Worm (Caenorhabditis elegans) whole organism, mixed stage, embryonic: ENCODE measurements around the gene mps-1.

Experiments
- M03D4.4 ChIP-seq: sonication (generic microtip); optimal IDR thresholded peaks from 2 replicates; lab custom pipeline; 2017; ENCODE audit warnings: mild to moderate bottlenecking, missing genetic modification characterization, missing compliant biosample characterization
- blmp-1 ChIP-seq: fragments of 150-350 bp; optimal IDR thresholded peaks from 2 replicates; lab custom pipeline; 2014; ENCODE audit warnings: missing biosample characterization, missing genetic modification characterization
- ceh-39 ChIP-seq: fragments of 150-350 bp; optimal IDR thresholded peaks from 2 replicates; lab custom pipeline; 2014; ENCODE audit warnings: missing biosample characterization, missing genetic modification characterization
- ceh-83 ChIP-seq: fragments of 200-800 bp; sonication (Bioruptor generic); optimal IDR thresholded peaks from 2 replicates; lab custom pipeline; 2018; ENCODE audit warnings: mild to moderate bottlenecking, missing genetic modification characterization, missing compliant biosample characterization
- ces-1 ChIP-seq: fragments of 150-350 bp; optimal IDR thresholded peaks from 2 replicates; lab custom pipeline; 2014; ENCODE audit warnings: missing biosample characterization, missing genetic modification reagents, missing genetic modification characterization
- cnd-1 ChIP-seq: fragments of 200-800 bp; sonication (Bioruptor generic); optimal IDR thresholded peaks from 2 replicates; lab custom pipeline; 2018; ENCODE audit warnings: mild to moderate bottlenecking, missing genetic modification characterization, missing compliant biosample characterization
- elt-3 ChIP-seq: fragments of 150-350 bp; optimal IDR thresholded peaks from 2 replicates; lab custom pipeline; 2014; ENCODE audit warnings: missing biosample characterization, missing genetic modification characterization
- flh-1 ChIP-seq: fragments of 200-800 bp; sonication (Bioruptor generic); optimal IDR thresholded peaks from 2 replicates; lab custom pipeline; 2018; ENCODE audit warnings: mild to moderate bottlenecking, missing genetic modification characterization, moderate library complexity, missing compliant biosample characterization
- ham-2 ChIP-seq: fragments of 200-800 bp; sonication (Bioruptor generic); optimal IDR thresholded peaks from 2 replicates; lab custom pipeline; 2018; ENCODE audit warnings: mild to moderate bottlenecking, missing genetic modification characterization, missing compliant biosample characterization
- hlh-1 ChIP-seq: fragments of 150-350 bp; optimal IDR thresholded peaks from 2 replicates; lab custom pipeline; 2014; ENCODE audit warnings: missing biosample characterization, missing genetic modification reagents, missing genetic modification characterization
- lin-13 ChIP-seq: fragments of 150-350 bp; optimal IDR thresholded peaks from 2 replicates; lab custom pipeline; 2014; ENCODE audit warnings: missing biosample characterization, missing genetic modification characterization
- lin-32 ChIP-seq: fragments of 200-800 bp; sonication (Bioruptor generic); optimal IDR thresholded peaks from 2 replicates; lab custom pipeline; 2018; ENCODE audit warnings: mild to moderate bottlenecking, missing genetic modification characterization, missing compliant biosample characterization
- lsy-2 ChIP-seq: fragments of 150-350 bp; optimal IDR thresholded peaks from 2 replicates; lab custom pipeline; 2014; ENCODE audit warnings: missing biosample characterization, missing genetic modification characterization
- mab-5 ChIP-seq: fragments of 150-350 bp; optimal IDR thresholded peaks from 2 replicates; lab custom pipeline; 2014; ENCODE audit warnings: missing biosample characterization, missing genetic modification characterization
- mep-1 ChIP-seq: fragments of 150-350 bp; optimal IDR thresholded peaks from 2 replicates; lab custom pipeline; 2017; ENCODE audit warnings: missing biosample characterization, missing genetic modification reagents, missing genetic modification characterization, inconsistent platforms
- mls-2 ChIP-seq: sonication (generic microtip); optimal IDR thresholded peaks from 2 replicates; lab custom pipeline; 2016; ENCODE audit warnings: mild to moderate bottlenecking, missing genetic modification characterization, moderate library complexity, missing compliant biosample characterization
- nhr-2 ChIP-seq: fragments of 150-350 bp; optimal IDR thresholded peaks from 2 replicates; lab custom pipeline; 2014; ENCODE audit warnings: missing biosample characterization, missing genetic modification characterization
- nhr-76 ChIP-seq: sonication (generic microtip); optimal IDR thresholded peaks from 2 replicates; lab custom pipeline; 2017; ENCODE audit warnings: missing biosample characterization, missing genetic modification characterization
- pha-4 ChIP-seq: fragments of 150-350 bp; optimal IDR thresholded peaks from 2 replicates; lab custom pipeline; 2018; ENCODE audit warnings: missing biosample characterization, missing genetic modification reagents, missing genetic modification characterization
- sptf-1 ChIP-seq: sonication (generic microtip); optimal IDR thresholded peaks from 2 replicates; lab custom pipeline; 2017; ENCODE audit warnings: mild to moderate bottlenecking, missing genetic modification characterization, moderate library complexity, missing compliant biosample characterization
- tbx-8 ChIP-seq: fragments of 200-800 bp; sonication (Bioruptor generic); optimal IDR thresholded peaks from 2 replicates; lab custom pipeline; 2018; ENCODE audit warnings: mild to moderate bottlenecking, missing genetic modification characterization, moderate library complexity, missing compliant biosample characterization
- unc-120 ChIP-seq: sonication (generic microtip); optimal IDR thresholded peaks from 2 replicates; lab custom pipeline; 2017; ENCODE audit warnings: missing genetic modification characterization, missing compliant biosample characterization; ENCODE audit not compliant: poor library complexity, severe bottlenecking
- unc-39 ChIP-seq: fragments of 150-350 bp; optimal IDR thresholded peaks from 2 replicates; lab custom pipeline; 2014; ENCODE audit warnings: missing biosample characterization, missing genetic modification characterization
- zip-8 ChIP-seq: fragments of 150-350 bp; optimal IDR thresholded peaks from 2 replicates; lab custom pipeline; 2014; ENCODE audit warnings: missing biosample characterization, missing genetic modification characterization
- ztf-11 ChIP-seq: fragments of 150-350 bp; optimal IDR thresholded peaks from 2 replicates; lab custom pipeline; 2014; ENCODE audit warnings: missing biosample characterization, missing genetic modification characterization

The mps-1 gene

ce11 chrII:6328672-6329071 lies 34.5 kb upstream of the mps-1 start:
- no peak for TF ChIP-seq ztf-11 (tag; lab: Kevin White, UChicago)
- TF ChIP-seq ham-2 (GFP tag; lab: Kevin White, UChicago): no peak
- no peak for TF ChIP-seq mls-2 (tag; lab: Kevin White, UChicago)
- TF ChIP-seq M03D4.4: no peak
- no peak for TF ChIP-seq lin-13 (tag; lab: Kevin White, UChicago)
- TF ChIP-seq lin-32 (GFP tag; lab: Kevin White, UChicago): no peak

ce11 chrII:6327317-6327716 lies 33.2 kb upstream of the mps-1 start:
- no peak for TF ChIP-seq nhr-76 (tag; lab: Kevin White, UChicago)
- TF ChIP-seq ztf-11 (tag; lab: Kevin White, UChicago): no peak
- TF ChIP-seq ceh-39 (tag; lab: Kevin White, UChicago): no peak
- no peak for TF ChIP-seq zip-8 (tag; lab: Kevin White, UChicago)
- no peak for TF ChIP-seq sptf-1 (tag; lab: Kevin White, UChicago)
- no peak for TF ChIP-seq mab-5 (tag; lab: Kevin White, UChicago)
- no peak for TF ChIP-seq mep-1
- no peak for TF ChIP-seq unc-120
- TF ChIP-seq, all 35 proteins: peak for 0

- TF ChIP-seq tbx-8 (GFP tag; lab: Kevin White, UChicago) (no peak), lin-32 (GFP tag; lab: Kevin White, UChicago) (no peak), mls-2 (tag; lab: Kevin White, UChicago) (no peak), unc-39 (no peak), cnd-1 (tag; lab: Kevin White, UChicago) (no peak), M03D4.4 (no peak), ces-1 (GFP tag; lab: Kevin White, UChicago) (no peak), lsy-2 (tag; lab: Kevin White, UChicago) (no peak), unc-120 (no peak)
Measured at ce11 chrII:6324086-6324485, 29.9 kb upstream of the mps-1 start, which contains the start of gene sma-6. TSS of gene sma-6 (plus strand) at chrII:6324484.

- TF ChIP-seq sptf-1 (tag; lab: Kevin White, UChicago) (no peak), nhr-2 (tag; lab: Kevin White, UChicago) (no peak)
Measured at ce11 chrII:6322979-6323378, 28.8 kb upstream of the mps-1 start, which contains the start of gene C32D5.4. TSS of gene C32D5.4 (minus strand) at chrII:6323079.

ce11 chrII:6322081-6322480 lies 27.9 kb upstream of the mps-1 start:
- TF ChIP-seq unc-39: no peak

DNA sequence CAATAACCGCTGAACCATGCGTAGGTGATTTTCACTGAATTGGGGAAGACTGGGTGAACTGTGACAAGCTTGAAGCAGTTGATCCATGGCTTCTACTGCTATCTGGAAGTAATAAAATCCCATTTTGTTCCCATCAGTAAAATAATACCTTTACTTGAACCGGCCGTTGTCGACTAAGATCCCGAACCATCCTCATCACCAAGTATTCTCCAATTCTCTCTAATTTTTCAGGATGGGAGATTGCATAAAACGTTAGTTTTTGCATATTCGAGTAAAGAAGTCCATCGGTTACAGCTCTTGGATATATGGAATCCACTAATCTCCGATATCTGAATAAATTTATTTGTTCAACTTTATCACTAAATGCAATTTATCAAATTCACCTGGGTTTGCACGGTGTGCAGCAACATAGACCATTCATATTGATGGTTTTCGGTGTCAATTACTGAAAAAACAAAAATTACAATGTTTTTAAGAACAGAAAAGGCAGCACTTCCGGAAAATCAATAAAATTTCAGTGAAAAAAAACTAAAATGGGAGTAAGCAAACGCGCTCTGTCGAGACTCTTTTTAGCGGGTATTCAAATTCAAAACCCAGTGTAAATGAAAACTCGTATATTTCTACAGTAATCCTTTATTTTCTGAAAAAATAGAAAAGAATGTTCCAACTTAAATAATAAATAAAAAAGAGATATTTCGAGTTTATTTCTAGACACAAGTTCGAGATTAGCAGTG lies 26.7 kb upstream of the mps-1 start, which contains the start of gene efr-3:
efr-3 (minus strand) TSS at position 505 of the 734 bp plus-strand sequence.
- no peak for TF ChIP-seq unc-120
- TF ChIP-seq lsy-2 (tag; lab: Kevin White, UChicago): peak; percentile 51

- TF ChIP-seq tbx-8 (GFP tag; lab: Kevin White, UChicago): no peak
- TF ChIP-seq blmp-1 (tag; lab: Kevin White, UChicago): no peak
- no peak for TF ChIP-seq mep-1
- no peak for TF ChIP-seq ceh-83 (GFP tag; lab: Kevin White, UChicago)
- TF ChIP-seq pha-4 (tag; lab: Kevin White, UChicago): no peak
- no peak for TF ChIP-seq elt-3 (tag; lab: Kevin White, UChicago)
- TF ChIP-seq flh-1 (GFP tag; lab: Kevin White, UChicago): no peak
- no peak for TF ChIP-seq nhr-76 (tag; lab: Kevin White, UChicago)
- TF ChIP-seq cnd-1 (tag; lab: Kevin White, UChicago): no peak
- TF ChIP-seq hlh-1 (tag; lab: Kevin White, UChicago): no peak
Measured at ce11 chrII:6311888-6312287, 17.7 kb upstream of the mps-1 start.

ce11 chrII:6311459-6311858 lies 17.3 kb upstream of the mps-1 start:
- TF ChIP-seq hlh-1 (tag; lab: Kevin White, UChicago): no peak
- TF ChIP-seq ces-1 (GFP tag; lab: Kevin White, UChicago): peak; percentile 14
- no peak for TF ChIP-seq lin-13 (tag; lab: Kevin White, UChicago)
- TF ChIP-seq flh-1 (GFP tag; lab: Kevin White, UChicago): no peak
